Fruit fly (Drosophila melanogaster) whole organism, prepupa: ENCODE data around the gene CG4793.

Source experiments
- CG1621 ChIP-seq: fragments of 200-800 bp; sonication (Bioruptor generic); optimal IDR thresholded peaks from 3 replicates; lab custom pipeline; 2018; ENCODE audit warnings: missing biosample characterization, mild to moderate bottlenecking, missing genetic modification characterization
- CG16779 ChIP-seq: fragments of 200-800 bp; sonication (Bioruptor generic); optimal IDR thresholded peaks from 3 replicates; lab custom pipeline; 2017; ENCODE audit warnings: missing biosample characterization, mild to moderate bottlenecking, missing genetic modification characterization
- Sox15 ChIP-seq: fragments of 200-800 bp; sonication (Bioruptor generic); optimal IDR thresholded peaks from 3 replicates; lab custom pipeline; 2016; ENCODE audit warnings: missing biosample characterization, missing genetic modification characterization

dm6 chr2L:15907358-15907757 is 15.8 kb upstream of the CG4793 start:
- TF ChIP-seq CG16779 (tag; lab: Kevin White, UChicago) (no peak), CG1621 (tag; lab: Kevin White, UChicago) (no peak), Sox15 (GFP tag; lab: Kevin White, UChicago) (no peak)
